Worm (Caenorhabditis elegans): ENCODE data around the gene C33H5.1.

DNA sequence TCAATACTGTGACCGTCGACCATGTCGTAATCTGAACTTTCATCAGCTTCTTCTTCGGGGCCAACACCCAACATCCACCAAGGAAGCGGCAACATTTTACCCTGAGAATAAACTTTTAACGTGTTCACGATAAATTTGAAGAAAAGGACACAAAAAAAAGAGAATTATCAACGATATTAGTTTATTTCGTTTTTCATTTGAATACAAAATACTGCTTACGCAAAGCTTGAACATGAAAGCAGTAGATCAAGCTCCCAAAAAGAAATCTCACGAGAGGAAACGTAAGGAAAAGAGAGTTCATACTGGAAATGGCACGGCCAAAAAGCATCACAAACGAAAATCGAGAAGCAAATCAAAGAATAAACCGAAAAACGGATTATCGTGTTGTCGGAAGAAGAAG lies 45.0 kb upstream of the C33H5.1 start, which contains the start of the genes C46A5.6 and C46A5.1:
- TF ChIP-seq ceh-32 (tag; optimal IDR thresholded peaks at IDR 0.05; ENCODE audit: poor library complexity) (no peak), zip-2 (tag; optimal IDR thresholded peaks at IDR 0.05) (no peak), unc-62 (GFP tag; optimal IDR thresholded peaks at IDR 0.05 in 1 of 2) (no peak), unc-62 (tag; optimal IDR thresholded peaks at IDR 0.05) (no peak), rbr-2 (tag; optimal IDR thresholded peaks at IDR 0.05) (no peak), mep-1 (tag; optimal IDR thresholded peaks at IDR 0.05) (no peak), lin-39 (tag; optimal IDR thresholded peaks at IDR 0.05) (no peak), egl-43 (GFP tag; IDR thresholded peaks at IDR 0.05) (no peak), mdl-1 (tag; optimal IDR thresholded peaks at IDR 0.05) (no peak)
